Fruit fly (Drosophila melanogaster) whole organism, wandering third instar larva: ENCODE measurements around the gene Ser.

ENCODE experiments used
- Abd-B ChIP-seq: fragments of >200 bp; optimal IDR thresholded peaks from 2 replicates; lab custom pipeline; 2017; ENCODE audit warnings: missing biosample characterization, missing genetic modification characterization
- CrebA ChIP-seq: fragments of 200-800 bp; sonication (Bioruptor generic); optimal IDR thresholded peaks from 2 replicates; lab custom pipeline; 2016; ENCODE audit warnings: missing biosample characterization, mild to moderate bottlenecking, missing genetic modification characterization, borderline replicate concordance
- Dfd ChIP-seq: fragments of >200 bp; optimal IDR thresholded peaks from 2 replicates; lab custom pipeline; 2017; ENCODE audit warnings: missing biosample characterization, missing genetic modification characterization
- Dif ChIP-seq: fragments of 200-275, 200-300 bp; sonication (Bioruptor generic); optimal IDR thresholded peaks from 2 replicates; lab custom pipeline; 2018; ENCODE audit warnings: missing biosample characterization, missing genetic modification characterization; ENCODE audit not compliant: partially characterized antibody
- GATAd ChIP-seq: sonication (Bioruptor generic); optimal IDR thresholded peaks from 2 replicates; lab custom pipeline; 2016; ENCODE audit warnings: missing biosample characterization, missing genetic modification characterization
- HLH106 ChIP-seq: fragments of 200-800 bp; optimal IDR thresholded peaks from 3 replicates; lab custom pipeline; 2019; ENCODE audit warnings: missing biosample characterization, mild to moderate bottlenecking, missing genetic modification characterization, moderate library complexity
- Hnf4 ChIP-seq: fragments of 200-800 bp; sonication (Bioruptor generic); optimal IDR thresholded peaks from 2 replicates; lab custom pipeline; 2016; ENCODE audit warnings: missing biosample characterization, mild to moderate bottlenecking, missing genetic modification characterization
- Hr78 ChIP-seq: fragments of >200 bp; optimal IDR thresholded peaks from 2 replicates; lab custom pipeline; 2017; ENCODE audit warnings: missing biosample characterization, missing genetic modification characterization
- Hr83 ChIP-seq: fragments of 200-300 bp; sonication (Bioruptor generic); optimal IDR thresholded peaks from 2 replicates; lab custom pipeline; 2016; ENCODE audit warnings: missing biosample characterization, mild to moderate bottlenecking, missing genetic modification characterization, moderate library complexity; ENCODE audit not compliant: poor library complexity, severe bottlenecking
- Mio ChIP-seq: sonication (Bioruptor generic); optimal IDR thresholded peaks from 2 replicates; lab custom pipeline; 2016; ENCODE audit warnings: missing biosample characterization, missing genetic modification characterization
- Myc ChIP-seq: fragments of >200 bp; optimal IDR thresholded peaks from 2 replicates; lab custom pipeline; 2017
- N ChIP-seq: fragments of >200 bp; optimal IDR thresholded peaks from 2 replicates; lab custom pipeline; 2018; ENCODE audit warnings: missing biosample characterization, missing external identifiers, missing genetic modification characterization
- OdsH ChIP-seq: fragments of 200-800 bp; sonication (Bioruptor generic); optimal IDR thresholded peaks from 2 replicates; lab custom pipeline; 2016; ENCODE audit warnings: missing biosample characterization, mild to moderate bottlenecking, missing genetic modification characterization
- Rel ChIP-seq, 2 experiments: fragments of 200-800 bp; sonication (Bioruptor generic) in 1 of 2; optimal IDR thresholded peaks; 2 replicates in 1 of 2; 3 replicates in 1 of 2; lab custom pipeline; 2016 to 2019; ENCODE audit warnings: mild to moderate bottlenecking in 2 of 2, missing biosample characterization in 2 of 2, missing genetic modification characterization in 2 of 2, moderate library complexity in 1 of 2
- Sp1 ChIP-seq: fragments of 200-800 bp; sonication (Bioruptor generic); optimal IDR thresholded peaks from 3 replicates; lab custom pipeline; 2019; ENCODE audit warnings: missing biosample characterization, mild to moderate bottlenecking, missing genetic modification characterization, moderate library complexity
- Vsx2 ChIP-seq: fragments of 200-300, 225-300 bp; sonication (Bioruptor generic); optimal IDR thresholded peaks from 2 replicates; lab custom pipeline; 2018; ENCODE audit warnings: missing biosample characterization, missing genetic modification characterization; ENCODE audit not compliant: partially characterized antibody
- br ChIP-seq: fragments of 200-800 bp; sonication (Bioruptor generic); optimal IDR thresholded peaks from 2 replicates; lab custom pipeline; 2016; ENCODE audit warnings: missing biosample characterization, missing genetic modification characterization
- brk ChIP-seq: fragments of 200-800 bp; sonication (Bioruptor generic); optimal IDR thresholded peaks from 2 replicates; lab custom pipeline; 2016; ENCODE audit warnings: missing biosample characterization, mild to moderate bottlenecking, missing genetic modification characterization
- dsf ChIP-seq: sonication (Bioruptor generic); optimal IDR thresholded peaks from 2 replicates; lab custom pipeline; 2016; ENCODE audit warnings: missing biosample characterization, missing genetic modification characterization, borderline replicate concordance
- ey ChIP-seq: fragments of 200-800 bp; sonication (Bioruptor generic); optimal IDR thresholded peaks from 2 replicates; lab custom pipeline; 2016; ENCODE audit warnings: missing biosample characterization, missing genetic modification characterization
- foxo ChIP-seq, 2 experiments: fragments of 200-800 bp; sonication (Bioruptor generic); optimal IDR thresholded peaks; 2 replicates in 1 of 2; 3 replicates in 1 of 2; lab custom pipeline; 2016 to 2017; ENCODE audit warnings: missing biosample characterization in 2 of 2, missing genetic modification characterization in 2 of 2
- fru ChIP-seq: fragments of 200-800 bp; sonication (Bioruptor generic); optimal IDR thresholded peaks from 3 replicates; lab custom pipeline; 2016; ENCODE audit warnings: missing biosample characterization, mild to moderate bottlenecking, missing genetic modification characterization
- h ChIP-seq: fragments of 200-800 bp; sonication (Bioruptor generic); optimal IDR thresholded peaks from 3 replicates; lab custom pipeline; 2016; ENCODE audit warnings: missing biosample characterization, mild to moderate bottlenecking, missing genetic modification characterization
- jim ChIP-seq: fragments of 175-275, 200-325 bp; sonication (Bioruptor generic); optimal IDR thresholded peaks from 2 replicates; lab custom pipeline; 2016; ENCODE audit warnings: missing biosample characterization, mild to moderate bottlenecking, missing genetic modification characterization
- lola ChIP-seq: fragments of >200 bp; optimal IDR thresholded peaks from 2 replicates; lab custom pipeline; 2017; ENCODE audit warnings: missing biosample characterization, missing genetic modification characterization
- pan ChIP-seq: fragments of >200 bp; optimal IDR thresholded peaks from 2 replicates; lab custom pipeline; 2017
- rgr ChIP-seq: fragments of 200-800 bp; sonication (Bioruptor generic); optimal IDR thresholded peaks from 3 replicates; lab custom pipeline; 2016; ENCODE audit warnings: missing biosample characterization, mild to moderate bottlenecking, missing genetic modification characterization
- sv ChIP-seq: fragments of 200-800 bp; sonication (Bioruptor generic); optimal IDR thresholded peaks from 3 replicates; lab custom pipeline; 2016; ENCODE audit warnings: missing biosample characterization, missing genetic modification characterization
- usp ChIP-seq: fragments of >200 bp; optimal IDR thresholded peaks from 2 replicates; lab custom pipeline; 2017; ENCODE audit warnings: missing biosample characterization, missing genetic modification characterization
- woc ChIP-seq: sonication (Bioruptor generic); optimal IDR thresholded peaks from 2 replicates; lab custom pipeline; 2016; ENCODE audit warnings: missing biosample characterization, mild to moderate bottlenecking, missing genetic modification characterization

Gene Ser

dm6 chr3R:27237980-27238379 lies 43.9 kb upstream of the Ser start:
- TF ChIP-seq Myc (lab: Kevin White, UChicago), result no peak
- no peak for TF ChIP-seq CrebA (GFP tag; lab: Kevin White, UChicago)
- TF ChIP-seq foxo (GFP tag; optimal IDR thresholded peaks at IDR 0.05; lab: Kevin White, UChicago), result no peak
- no peak for TF ChIP-seq Mio

DNA sequence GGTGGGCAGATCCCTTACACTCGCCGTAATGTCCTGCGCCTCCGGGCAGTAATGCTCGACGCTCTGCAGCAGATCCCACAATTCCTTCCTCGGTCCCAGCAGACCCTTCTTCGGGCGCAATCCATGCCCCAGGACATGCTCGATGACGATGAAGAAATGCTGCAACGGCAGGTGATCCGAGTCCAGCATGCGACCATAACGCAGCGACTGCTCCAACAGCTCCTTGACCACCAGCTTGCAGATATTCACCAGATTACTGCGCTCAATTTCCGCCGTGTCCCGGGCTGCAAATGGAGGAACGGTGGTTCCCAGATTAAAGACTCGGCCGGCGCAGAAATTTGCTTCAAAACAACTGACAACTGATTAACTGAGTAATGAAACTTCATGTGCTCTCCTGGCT lies 39.3 kb upstream of the Ser start, which contains the start of gene CG31068:
Gene CG31068 (plus strand): TSS at position 301 of the 400 bp plus-strand sequence.
- no peak for TF ChIP-seq CrebA (GFP tag; lab: Kevin White, UChicago)
- no peak for TF ChIP-seq pan
- no peak for TF ChIP-seq HLH106 (tag; lab: Kevin White, UChicago)
- no peak for TF ChIP-seq ey (GFP tag; lab: Kevin White, UChicago)
- TF ChIP-seq h, result no peak

DNA sequence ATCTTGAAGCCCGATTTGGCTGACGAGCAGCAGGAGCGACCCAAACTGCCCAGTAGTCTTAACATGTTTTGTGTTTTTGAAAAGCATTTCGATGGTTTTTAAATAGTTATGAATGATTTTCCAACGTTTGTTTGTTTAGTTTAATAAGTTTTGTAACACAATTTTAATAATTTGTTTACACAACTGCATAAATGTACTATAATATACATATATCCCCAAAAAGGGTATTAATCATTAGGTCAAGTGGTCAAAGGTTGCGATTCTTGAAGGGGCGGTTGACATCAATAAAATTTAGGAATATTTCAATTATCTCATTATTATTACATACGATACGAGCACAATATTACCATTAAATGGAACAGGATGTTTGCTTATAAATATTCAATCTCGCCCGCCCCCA lies 35.3 kb upstream of the Ser start, which contains the start of gene CG42814:
Gene CG42814 (minus strand): TSS at position 101 of the 400 bp plus-strand sequence.
- TF ChIP-seq pan, result no peak
- TF ChIP-seq Dfd (GFP tag; lab: Kevin White, UChicago), result no peak
- TF ChIP-seq Hr83 (GFP tag; lab: Kevin White, UChicago), result no peak
- no peak for TF ChIP-seq N
- TF ChIP-seq Abd-B (GFP tag; lab: Kevin White, UChicago), result no peak
- TF ChIP-seq jim (GFP tag; lab: Kevin White, UChicago), result no peak
- no peak for TF ChIP-seq Hnf4 (GFP tag; lab: Kevin White, UChicago)
- no peak for TF ChIP-seq brk (GFP tag; lab: Kevin White, UChicago)
- no peak for TF ChIP-seq rgr

DNA sequence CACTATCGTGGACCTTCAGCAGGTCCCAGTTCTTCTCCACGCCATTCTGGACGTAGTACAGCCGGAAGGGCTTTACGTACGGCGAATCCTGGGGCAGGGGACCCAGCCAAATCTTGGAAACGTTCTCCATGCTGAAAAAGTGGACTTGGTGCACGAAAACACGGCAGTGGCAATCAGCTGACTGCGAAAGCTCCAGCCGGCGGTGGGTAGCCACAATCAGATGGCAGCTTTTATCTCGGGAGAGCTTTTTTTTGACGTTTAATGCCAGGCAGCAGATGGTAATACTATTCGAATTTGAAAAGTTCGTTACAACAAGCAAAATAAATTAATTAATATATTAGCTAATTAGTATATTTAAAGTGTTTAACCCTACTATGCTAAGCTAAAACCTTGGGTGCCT lies 34.3 kb upstream of the Ser start, which contains the start of gene CG42813:
Gene CG42813 (minus strand): TSS at position 220 of the 400 bp plus-strand sequence.
- TF ChIP-seq usp (GFP tag; lab: Kevin White, UChicago) (no peak), sv (GFP tag; lab: Kevin White, UChicago) (no peak), rgr (no peak)

DNA sequence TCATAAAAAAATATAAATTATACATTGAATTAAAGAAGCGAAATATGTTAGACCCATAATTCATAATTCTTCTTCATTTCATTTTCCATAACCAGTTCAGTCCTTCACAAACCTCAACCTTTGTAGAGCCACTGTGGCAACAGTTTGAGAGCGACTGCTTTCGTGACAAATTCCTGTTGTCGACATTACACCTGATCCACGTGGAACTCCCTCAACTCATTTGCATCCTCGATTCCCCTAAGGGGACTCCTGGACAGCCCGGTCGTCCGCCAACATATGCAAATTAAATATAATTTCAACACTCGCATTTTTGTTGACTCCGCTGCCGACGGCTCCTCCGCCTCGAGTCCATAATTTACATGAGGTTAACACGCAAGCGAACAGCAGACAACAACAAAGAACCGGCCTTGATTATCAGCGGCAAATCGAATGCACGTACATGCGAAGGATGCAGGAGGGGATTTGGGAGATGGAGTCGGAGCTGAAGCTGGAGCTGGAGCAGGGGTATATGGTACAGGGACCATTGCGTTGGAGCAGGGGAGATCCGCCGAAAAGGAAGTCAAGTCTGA lies 32.1 kb upstream of the Ser start:
- no peak for TF ChIP-seq rgr
- TF ChIP-seq CrebA (GFP tag; lab: Kevin White, UChicago), result no peak
- no peak for TF ChIP-seq Vsx2 (GFP tag; lab: Kevin White, UChicago)
- TF ChIP-seq Rel (GFP tag; optimal IDR thresholded peaks at IDR 0.05; lab: Kevin White, UChicago), result no peak
- peak; percentile 68 for TF ChIP-seq Rel (tag; optimal IDR thresholded peaks at IDR 0.05; lab: Kevin White, UChicago)
- no peak for TF ChIP-seq dsf

- no peak for TF ChIP-seq Dif (GFP tag; lab: Kevin White, UChicago)
- TF ChIP-seq N, result no peak
- no peak for TF ChIP-seq Hr78 (GFP tag; lab: Kevin White, UChicago)
- no peak for TF ChIP-seq br (GFP tag; lab: Kevin White, UChicago)
- TF ChIP-seq CrebA (GFP tag; lab: Kevin White, UChicago), result no peak
- TF ChIP-seq pan, result no peak
- no peak for TF ChIP-seq Abd-B (GFP tag; lab: Kevin White, UChicago)
- TF ChIP-seq lola (GFP tag; lab: Kevin White, UChicago), result no peak
- TF ChIP-seq fru (GFP tag; lab: Kevin White, UChicago), result no peak
- TF ChIP-seq Hr83 (GFP tag; lab: Kevin White, UChicago), result no peak
- no peak for TF ChIP-seq Vsx2 (GFP tag; lab: Kevin White, UChicago)
- TF ChIP-seq sv (GFP tag; lab: Kevin White, UChicago), result no peak
- TF ChIP-seq Hnf4 (GFP tag; lab: Kevin White, UChicago), result no peak
Observed at dm6 chr3R:27225490-27225889, 31.4 kb upstream of the Ser start.

DNA sequence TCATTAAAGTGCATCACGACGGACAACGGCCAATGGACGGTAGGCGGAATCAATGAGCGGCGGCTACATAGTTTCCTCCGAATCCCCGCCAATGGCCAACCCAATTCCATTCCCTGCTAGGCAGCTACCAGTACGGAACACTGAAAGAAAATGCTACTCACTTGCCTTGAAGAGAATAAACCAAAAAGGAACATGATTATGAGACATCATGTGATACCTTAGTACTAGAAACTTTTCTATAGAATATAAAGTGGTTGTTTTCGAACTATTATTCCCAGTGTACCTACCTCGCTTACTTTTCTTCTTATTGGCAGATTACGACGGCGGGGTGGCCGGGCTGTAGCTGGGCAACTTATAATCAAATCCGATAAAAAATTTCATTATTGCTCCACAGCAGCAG lies 30.7 kb upstream of the Ser start:
- TF ChIP-seq OdsH (GFP tag; lab: Kevin White, UChicago), result peak; percentile 29
- TF ChIP-seq Sp1 (GFP tag; lab: Kevin White, UChicago), result peak; percentile 42
- peak in 1 of 2 experiments; percentile 55 for TF ChIP-seq foxo (GFP tag; optimal IDR thresholded peaks at IDR 0.05; lab: Kevin White, UChicago)
- no peak for TF ChIP-seq GATAd (GFP tag; lab: Kevin White, UChicago)
- peak; percentile 55 for TF ChIP-seq h
- TF ChIP-seq Hr83 (GFP tag; lab: Kevin White, UChicago), result no peak
- TF ChIP-seq rgr, result peak; percentile 29
- peak; percentile 48 for TF ChIP-seq HLH106 (tag; lab: Kevin White, UChicago)
- no peak for TF ChIP-seq Hr78 (GFP tag; lab: Kevin White, UChicago)
- TF ChIP-seq N, result no peak
- TF ChIP-seq dsf, result no peak
- peak; percentile 65 for TF ChIP-seq woc
- TF ChIP-seq pan, result no peak
- TF ChIP-seq ey (GFP tag; lab: Kevin White, UChicago), result peak; percentile 33
- TF ChIP-seq Hnf4 (GFP tag; lab: Kevin White, UChicago), result no peak
- no peak for TF ChIP-seq lola (GFP tag; lab: Kevin White, UChicago)
- TF ChIP-seq fru (GFP tag; lab: Kevin White, UChicago), result peak; percentile 55
- TF ChIP-seq br (GFP tag; lab: Kevin White, UChicago), result peak; percentile 44
